Worm (Caenorhabditis elegans) whole organism, L2 larva: ENCODE data around the gene cyp-35B2.

ENCODE experiments used
- R02D3.7 ChIP-seq: fragments of 150-350 bp; optimal IDR thresholded peaks from 2 replicates; lab custom pipeline; 2014; ENCODE audit warnings: missing biosample characterization, missing genetic modification characterization
- Y55F3AM.14 ChIP-seq: fragments of 200-800 bp; sonication (Bioruptor generic); optimal IDR thresholded peaks from 2 replicates; lab custom pipeline; 2018; ENCODE audit warnings: mild to moderate bottlenecking, missing genetic modification characterization, missing compliant biosample characterization
- aly-2 ChIP-seq: fragments of 150-350 bp; optimal IDR thresholded peaks from 2 replicates; lab custom pipeline; 2014; ENCODE audit warnings: missing biosample characterization, missing genetic modification characterization
- ama-1 ChIP-seq: fragments of 150-350 bp; optimal IDR thresholded peaks from 2 replicates; lab custom pipeline; 2018; ENCODE audit warnings: inconsistent platforms
- ceh-16 ChIP-seq: fragments of 150-350 bp; optimal IDR thresholded peaks from 2 replicates; lab custom pipeline; 2014; ENCODE audit warnings: missing biosample characterization, missing genetic modification characterization
- fos-1 ChIP-seq: fragments of 150-350 bp; optimal IDR thresholded peaks from 2 replicates; lab custom pipeline; 2014; ENCODE audit warnings: missing biosample characterization, missing genetic modification characterization
- nhr-25 ChIP-seq: fragments of 150-350 bp; sonication (generic microtip); optimal IDR thresholded peaks from 3 replicates; lab custom pipeline; 2014; ENCODE audit warnings: missing biosample characterization, missing genetic modification characterization
- sem-4 ChIP-seq: fragments of 150-350 bp; optimal IDR thresholded peaks from 2 replicates; lab custom pipeline; 2014; ENCODE audit warnings: missing biosample characterization, missing genetic modification reagents, missing genetic modification characterization
- sma-9 ChIP-seq, 2 experiments: fragments of 150-350 bp in 1 of 2; sonication (generic microtip) in 1 of 2; optimal IDR thresholded peaks; 2 replicates each; lab custom pipeline; 2014 to 2016; ENCODE audit warnings: missing genetic modification characterization in 2 of 2, mild to moderate bottlenecking in 1 of 2, missing biosample characterization in 1 of 2, missing compliant biosample characterization in 1 of 2, missing genetic modification reagents in 1 of 2, moderate library complexity in 1 of 2
- snpc-4 ChIP-seq: fragments of 150-350 bp; optimal IDR thresholded peaks from 2 replicates; lab custom pipeline; 2014; ENCODE audit warnings: missing biosample characterization, missing genetic modification characterization
- zag-1 ChIP-seq: fragments of 150-350 bp; optimal IDR thresholded peaks from 2 replicates; lab custom pipeline; 2014; ENCODE audit warnings: missing biosample characterization, missing genetic modification characterization
- ztf-1 ChIP-seq: fragments of 200-800 bp; sonication (Bioruptor generic); conservative IDR thresholded peaks from 2 replicates; pipeline ENCODE4 v1.3.6; 2022; ENCODE audit warnings: missing genetic modification characterization, missing compliant biosample characterization

DNA sequence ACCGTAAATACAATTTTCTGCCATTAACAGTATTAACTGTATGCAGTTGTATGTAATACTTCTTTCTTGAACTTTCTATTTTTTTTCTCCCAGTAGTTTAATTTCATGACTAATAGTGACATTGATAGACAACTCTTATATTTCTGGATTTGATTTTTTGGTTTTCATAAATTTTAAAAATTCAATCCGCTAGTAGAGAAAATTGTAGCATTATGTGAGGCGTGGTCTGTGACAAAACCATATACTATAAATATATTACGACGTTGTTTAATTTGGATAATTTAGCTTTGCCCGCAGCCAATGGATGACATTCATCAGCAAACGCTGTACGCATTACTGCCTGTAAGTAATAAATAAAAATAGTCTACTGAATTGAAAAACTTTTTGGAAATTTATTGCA is 12.9 kb upstream of the cyp-35B2 start, which contains the start of gene srx-64:
- TF ChIP-seq sem-4 (tag; lab: Kevin White, UChicago) (no peak), ama-1 (lab: Kevin White, UChicago) (no peak), R02D3.7 (no peak), fos-1 (tag; lab: Kevin White, UChicago) (no peak), Y55F3AM.14 (GFP tag; lab: Kevin White, UChicago) (no peak), ztf-1 (no peak), snpc-4 (tag; lab: Kevin White, UChicago) (no peak), zag-1 (tag; lab: Kevin White, UChicago) (no peak), ceh-16 (no peak), nhr-25 (tag; lab: Kevin White, UChicago) (no peak), sma-9 (GFP tag; optimal IDR thresholded peaks at IDR 0.05; lab: Kevin White, UChicago) (no peak), sma-9 (tag; optimal IDR thresholded peaks at IDR 0.05; lab: Kevin White, UChicago) (no peak), aly-2 (tag; lab: Kevin White, UChicago) (no peak)
